Fruit fly (Drosophila melanogaster) whole organism, embryonic: ENCODE results near the gene Swip-1.

Experiments
- B-H1 ChIP-seq: fragments of 200-800 bp; sonication (Bioruptor generic); IDR thresholded peaks from 3 replicates; pipeline ENCODE4 v1.3.6; 2022; ENCODE audit warnings: missing biosample characterization, missing genetic modification characterization
- BEAF-32 ChIP-seq: fragments of 200-800 bp; sonication (Bioruptor generic); optimal IDR thresholded peaks from 3 replicates; lab custom pipeline; 2017; ENCODE audit warnings: missing biosample characterization, missing genetic modification characterization, mild to moderate bottlenecking, moderate library complexity, missing genetic modification reagents
- BtbVII ChIP-seq: fragments of 200-800 bp; sonication (Bioruptor generic); optimal IDR thresholded peaks from 3 replicates; lab custom pipeline; 2017; ENCODE audit warnings: missing biosample characterization, mild to moderate bottlenecking, missing genetic modification characterization
- CG10209 ChIP-seq: fragments of 200-800 bp; sonication (Bioruptor generic); optimal IDR thresholded peaks from 3 replicates; lab custom pipeline; 2017; ENCODE audit warnings: missing biosample characterization, mild to moderate bottlenecking, missing genetic modification characterization, missing genetic modification reagents
- CG10267 ChIP-seq: fragments of 200-800 bp; sonication (Bioruptor generic); optimal IDR thresholded peaks from 2 replicates; lab custom pipeline; 2018; ENCODE audit warnings: missing biosample characterization, mild to moderate bottlenecking, missing genetic modification characterization, moderate library complexity
- CG10543 ChIP-seq: fragments of 200-800 bp; sonication (Bioruptor generic); optimal IDR thresholded peaks from 3 replicates; lab custom pipeline; 2017; ENCODE audit warnings: missing biosample characterization, mild to moderate bottlenecking, missing genetic modification characterization, moderate library complexity
- CG15011 ChIP-seq: fragments of 200-800 bp; sonication (Bioruptor generic); optimal IDR thresholded peaks from 3 replicates; lab custom pipeline; 2018; ENCODE audit warnings: missing biosample characterization, mild to moderate bottlenecking, missing genetic modification characterization
- CG1529 ChIP-seq: fragments of 200-800 bp; sonication (Bioruptor generic); optimal IDR thresholded peaks from 3 replicates; lab custom pipeline; 2018; ENCODE audit warnings: missing biosample characterization, missing genetic modification characterization
- CG15514 ChIP-seq: fragments of 200-800 bp; sonication (Bioruptor generic); optimal IDR thresholded peaks from 3 replicates; lab custom pipeline; 2017; ENCODE audit warnings: missing biosample characterization, missing genetic modification characterization, mild to moderate bottlenecking, moderate library complexity, missing genetic modification reagents
- CG17328 ChIP-seq: fragments of 200-800 bp; sonication (Bioruptor generic); IDR thresholded peaks from 2 replicates; pipeline ENCODE4 v1.3.6; 2022; ENCODE audit warnings: missing biosample characterization, missing genetic modification characterization
- CG18599 ChIP-seq: fragments of 200-800 bp; sonication (Bioruptor generic); optimal IDR thresholded peaks from 3 replicates; lab custom pipeline; 2017; ENCODE audit warnings: missing biosample characterization, missing genetic modification characterization, mild to moderate bottlenecking, moderate library complexity, missing genetic modification reagents
- CG2116 ChIP-seq: fragments of 200-800 bp; sonication (Bioruptor generic); optimal IDR thresholded peaks from 3 replicates; lab custom pipeline; 2018; ENCODE audit warnings: missing biosample characterization, mild to moderate bottlenecking, missing genetic modification characterization
- CG31224 ChIP-seq: fragments of 200-800 bp; sonication (Bioruptor generic); IDR thresholded peaks from 2 replicates; pipeline ENCODE4 v1.3.6; 2022; ENCODE audit warnings: missing biosample characterization, missing genetic modification characterization
- CG31441 ChIP-seq: fragments of 200-800 bp; sonication (Bioruptor generic); IDR thresholded peaks from 2 replicates; pipeline ENCODE4 v1.3.6; 2022; ENCODE audit warnings: missing biosample characterization, missing genetic modification characterization
- CG32532 ChIP-seq: fragments of 200-800 bp; sonication (Bioruptor generic); IDR thresholded peaks from 2 replicates; pipeline ENCODE4 v1.3.6; 2022; ENCODE audit warnings: missing biosample characterization, missing genetic modification characterization
- CG34376 ChIP-seq: fragments of 200-800 bp; sonication (Bioruptor generic); optimal IDR thresholded peaks from 2 replicates; lab custom pipeline; 2018; ENCODE audit warnings: missing biosample characterization, mild to moderate bottlenecking, missing genetic modification characterization
- CG7745 ChIP-seq: fragments of 200-800 bp; sonication (Bioruptor generic); optimal IDR thresholded peaks from 2 replicates; lab custom pipeline; 2018; ENCODE audit warnings: missing biosample characterization, mild to moderate bottlenecking, missing genetic modification characterization, moderate library complexity
- CG7839 ChIP-seq: fragments of 200-800 bp; sonication (Bioruptor generic); optimal IDR thresholded peaks from 3 replicates; lab custom pipeline; 2018; ENCODE audit warnings: missing biosample characterization, mild to moderate bottlenecking, missing genetic modification characterization, moderate library complexity
- CG7928 ChIP-seq: fragments of 200-800 bp; sonication (Bioruptor generic); optimal IDR thresholded peaks from 2 replicates; lab custom pipeline; 2017; ENCODE audit warnings: missing biosample characterization, mild to moderate bottlenecking, missing genetic modification characterization
- CG8290 ChIP-seq, 3 experiments: fragments of 200-800 bp; sonication (Bioruptor generic); optimal IDR thresholded peaks; 2 replicates each; lab custom pipeline; 2016 to 2019; ENCODE audit warnings: missing biosample characterization in 3 of 3, missing genetic modification characterization in 3 of 3, mild to moderate bottlenecking in 2 of 3, moderate library complexity in 1 of 3
- CG9727 ChIP-seq: fragments of 200-800 bp; sonication (Bioruptor generic); optimal IDR thresholded peaks from 3 replicates; lab custom pipeline; 2017; ENCODE audit warnings: missing biosample characterization, mild to moderate bottlenecking, missing genetic modification characterization
- CG9817 ChIP-seq: fragments of 200-800 bp; sonication (Bioruptor generic); optimal IDR thresholded peaks from 2 replicates; lab custom pipeline; 2018; ENCODE audit warnings: missing biosample characterization, mild to moderate bottlenecking, missing genetic modification characterization, moderate library complexity
- D19A ChIP-seq: fragments of 200-800 bp; optimal IDR thresholded peaks from 3 replicates; lab custom pipeline; 2019; ENCODE audit warnings: missing biosample characterization, mild to moderate bottlenecking, missing genetic modification characterization, moderate library complexity
- Ets65A ChIP-seq: fragments of 200-800 bp; sonication (Bioruptor generic); peaks from one replicate; lab custom pipeline; 2016; ENCODE audit warnings: missing biosample characterization, missing genetic modification characterization
- GATAe ChIP-seq: fragments of 200-800 bp; sonication (Bioruptor generic); conservative IDR thresholded peaks from 2 replicates; pipeline ENCODE4 v1.3.6; 2022; ENCODE audit warnings: missing biosample characterization, missing genetic modification characterization
- Gsc ChIP-seq: fragments of 200-800 bp; sonication (Bioruptor generic); IDR thresholded peaks from 2 replicates; pipeline ENCODE4 v1.3.6; 2022; ENCODE audit warnings: missing biosample characterization, missing genetic modification characterization
- HLH3B ChIP-seq: fragments of 200-800 bp; sonication (Bioruptor generic); IDR thresholded peaks from 2 replicates; pipeline ENCODE4 v1.3.6; 2022; ENCODE audit warnings: missing biosample characterization, missing genetic modification characterization
- HLHmδ ChIP-seq: fragments of 200-800 bp; sonication (Bioruptor generic); optimal IDR thresholded peaks from 2 replicates; lab custom pipeline; 2018; ENCODE audit warnings: missing biosample characterization, mild to moderate bottlenecking, missing genetic modification characterization, moderate library complexity
- Hey ChIP-seq: fragments of 200-800 bp; sonication (Bioruptor generic); optimal IDR thresholded peaks from 3 replicates; lab custom pipeline; 2018; ENCODE audit warnings: missing biosample characterization, mild to moderate bottlenecking, missing genetic modification characterization
- HmgZ ChIP-seq: fragments of 200-800 bp; sonication (Bioruptor generic); optimal IDR thresholded peaks from 2 replicates; lab custom pipeline; 2018; ENCODE audit warnings: missing biosample characterization, mild to moderate bottlenecking, missing genetic modification characterization
- Kr ChIP-seq: fragments of 200-800 bp; sonication (Bioruptor generic); optimal IDR thresholded peaks from 2 replicates; lab custom pipeline; 2017; ENCODE audit warnings: missing biosample characterization, mild to moderate bottlenecking, missing genetic modification characterization
- MBD-R2 ChIP-seq: fragments of 200-800 bp; sonication (Bioruptor generic); IDR thresholded peaks from 2 replicates; pipeline ENCODE4 v1.3.6; 2022; ENCODE audit warnings: missing biosample characterization, missing genetic modification characterization
- Meics ChIP-seq: fragments of 200-800 bp; sonication (Bioruptor generic); optimal IDR thresholded peaks from 2 replicates; lab custom pipeline; 2017; ENCODE audit warnings: missing biosample characterization, mild to moderate bottlenecking, missing genetic modification characterization
- Pdp1 ChIP-seq, 2 experiments: fragments of 200-800 bp; sonication (Bioruptor generic); optimal IDR thresholded peaks; 3 replicates each; lab custom pipeline; 2016; ENCODE audit warnings: missing biosample characterization in 2 of 2, missing genetic modification characterization in 2 of 2, mild to moderate bottlenecking in 1 of 2, moderate library complexity in 1 of 2
- Sox100B ChIP-seq: fragments of 200-800 bp; sonication (Bioruptor generic); optimal IDR thresholded peaks from 3 replicates; lab custom pipeline; 2018; ENCODE audit warnings: missing biosample characterization, mild to moderate bottlenecking, missing genetic modification characterization
- Sry-β ChIP-seq: fragments of 200-800 bp; sonication (Bioruptor generic); optimal IDR thresholded peaks from 2 replicates; lab custom pipeline; 2018; ENCODE audit warnings: missing biosample characterization, mild to moderate bottlenecking, missing genetic modification characterization, moderate library complexity
- dm ChIP-seq: fragments of 200-800 bp; sonication (Bioruptor generic); optimal IDR thresholded peaks from 3 replicates; lab custom pipeline; 2016; ENCODE audit warnings: missing biosample characterization, missing genetic modification characterization
- exex ChIP-seq: fragments of 200-800 bp; sonication (Bioruptor generic); optimal IDR thresholded peaks from 4 replicates; lab custom pipeline; 2018; ENCODE audit warnings: missing biosample characterization, mild to moderate bottlenecking, missing genetic modification characterization, moderate library complexity
- grn ChIP-seq: fragments of 200-800 bp; sonication (Bioruptor generic); optimal IDR thresholded peaks from 3 replicates; lab custom pipeline; 2017; ENCODE audit warnings: missing biosample characterization, missing genetic modification characterization
- hb ChIP-seq: fragments of 200-800 bp; sonication (Bioruptor generic); IDR thresholded peaks from 3 replicates; pipeline ENCODE4 v1.3.6; 2022; ENCODE audit warnings: missing biosample characterization, missing genetic modification characterization; ENCODE audit not compliant: partially characterized antibody
- mirr ChIP-seq: fragments of 200-800 bp; sonication (Bioruptor generic); optimal IDR thresholded peaks from 3 replicates; lab custom pipeline; 2018; ENCODE audit warnings: missing biosample characterization, mild to moderate bottlenecking, missing genetic modification characterization
- pros ChIP-seq: fragments of 200-800 bp; sonication (Bioruptor generic); optimal IDR thresholded peaks from 3 replicates; lab custom pipeline; 2019; ENCODE audit warnings: missing biosample characterization, mild to moderate bottlenecking, missing genetic modification characterization, moderate library complexity
- sd ChIP-seq: fragments of 200-800 bp; sonication (Bioruptor generic); optimal IDR thresholded peaks from 3 replicates; lab custom pipeline; 2018; ENCODE audit warnings: missing biosample characterization, mild to moderate bottlenecking, missing genetic modification characterization, moderate library complexity
- slp2 ChIP-seq: fragments of 200-800 bp; sonication (Bioruptor generic); optimal IDR thresholded peaks from 2 replicates; lab custom pipeline; 2016; ENCODE audit warnings: missing biosample characterization, missing genetic modification characterization
- sug ChIP-seq: fragments of 200-800 bp; optimal IDR thresholded peaks from 2 replicates; lab custom pipeline; 2019; ENCODE audit warnings: missing biosample characterization, mild to moderate bottlenecking, missing genetic modification characterization, moderate library complexity
- tna ChIP-seq: fragments of 200-800 bp; sonication (Bioruptor generic); IDR thresholded peaks from 2 replicates; pipeline ENCODE4 v1.3.6; 2022; ENCODE audit warnings: missing biosample characterization, missing genetic modification characterization; ENCODE audit not compliant: partially characterized antibody
- unpg ChIP-seq: fragments of 200-800 bp; sonication (Bioruptor generic); optimal IDR thresholded peaks from 3 replicates; lab custom pipeline; 2018; ENCODE audit warnings: missing biosample characterization, mild to moderate bottlenecking, missing genetic modification characterization, moderate library complexity
- zen ChIP-seq: fragments of 200-800 bp; sonication (Bioruptor generic); optimal IDR thresholded peaks from 3 replicates; lab custom pipeline; 2018; ENCODE audit warnings: missing biosample characterization, mild to moderate bottlenecking, missing genetic modification characterization, moderate library complexity

Swip-1 gene

dm6 chr2L:18967897-18968296 is 19.2 kb downstream of the Swip-1 start:
- TF ChIP-seq BtbVII (peak; percentile 27), dm (GFP tag; lab: Kevin White, UChicago) (no peak), CG10209 (GFP tag; lab: Kevin White, UChicago) (no peak), Kr (peak; percentile 46), grn (GFP tag; lab: Kevin White, UChicago) (peak; percentile 35), CG9727 (GFP tag; lab: Kevin White, UChicago) (no peak), CG18599 (GFP tag; lab: Kevin White, UChicago) (peak; percentile 8), pros (GFP tag; lab: Kevin White, UChicago) (no peak), CG15514 (GFP tag; lab: Kevin White, UChicago) (no peak), sug (peak; percentile 37), Pdp1 (GFP tag; optimal IDR thresholded peaks at IDR 0.05; lab: Kevin White, UChicago) (peak in 1 of 2 experiments; percentile 11), CG15011 (GFP tag; lab: Kevin White, UChicago) (no peak), Ets65A (GFP tag; lab: Kevin White, UChicago) (no peak), CG32532 (peak; percentile 14; the same call in 1 of the 2 replicates), D19A (tag; lab: Kevin White, UChicago) (peak; percentile 15), HmgZ (tag; lab: Kevin White, UChicago) (peak; percentile 36), CG10543 (GFP tag; lab: Kevin White, UChicago) (peak; percentile 33), Hey (tag; lab: Kevin White, UChicago) (peak; percentile 87), CG8290 (GFP tag; optimal IDR thresholded peaks at IDR 0.05; lab: Kevin White, UChicago) (no peak), CG8290 (tag; optimal IDR thresholded peaks at IDR 0.05; lab: Kevin White, UChicago) (peak in 1 of 2 experiments; percentile 28), GATAe (GFP tag; lab: Robert Waterston, UW) (peak; percentile 74), mirr (GFP tag; lab: Kevin White, UChicago) (peak; percentile 12), CG1529 (GFP tag; lab: Kevin White, UChicago) (peak; percentile 69), exex (tag; lab: Kevin White, UChicago) (peak; percentile 68), CG34376 (GFP tag; lab: Kevin White, UChicago) (peak; percentile 8), HLH3B (GFP tag; lab: Robert Waterston, UW) (0 out of 2 replicates have a peak, but pooled peaks have one; percentile 21), Gsc (no peak)
- TF ChIP-seq, all 482 proteins: peak for 18

- TF ChIP-seq Sox100B: peak; percentile 26
- TF ChIP-seq CG10267 (tag; lab: Kevin White, UChicago): peak; percentile 3
- peak; percentile 54 for TF ChIP-seq CG7839 (tag; lab: Kevin White, UChicago)
- TF ChIP-seq BtbVII: peak; percentile 52
- TF ChIP-seq tna (GFP tag; lab: Robert Waterston, UW): no peak
- TF ChIP-seq CG7745 (tag; lab: Kevin White, UChicago): no peak
- TF ChIP-seq CG31224 (GFP tag; lab: Robert Waterston, UW): peak; percentile 62
- no peak for TF ChIP-seq CG17328 (GFP tag; lab: Robert Waterston, UW)
- TF ChIP-seq HLHmδ: no peak
- no peak for TF ChIP-seq Sry-β (GFP tag; lab: Kevin White, UChicago)
- TF ChIP-seq sd: no peak
- TF ChIP-seq BEAF-32 (GFP tag; lab: Kevin White, UChicago): no peak
- no peak for TF ChIP-seq mirr (GFP tag; lab: Kevin White, UChicago)
- TF ChIP-seq Gsc: no peak
- peak; percentile 29; the same call in 1 of the 2 replicates for TF ChIP-seq MBD-R2 (GFP tag; lab: Robert Waterston, UW)
- peak; percentile 9; the same call in 1 of the 2 replicates for TF ChIP-seq CG31441
- TF ChIP-seq B-H1 (GFP tag; lab: Robert Waterston, UW): 0 out of 3 replicates have a peak, but pooled peaks have one; percentile 20
- no peak for TF ChIP-seq hb (GFP tag; lab: Robert Waterston, UW)
- no peak for TF ChIP-seq CG15011 (GFP tag; lab: Kevin White, UChicago)
- peak; percentile 25 for TF ChIP-seq CG2116 (GFP tag; lab: Kevin White, UChicago)
- TF ChIP-seq zen: no peak
- no peak for TF ChIP-seq slp2 (GFP tag; lab: Kevin White, UChicago)
- peak; percentile 51 for TF ChIP-seq CG9817 (tag; lab: Kevin White, UChicago)
- TF ChIP-seq Meics (GFP tag; lab: Kevin White, UChicago): peak; percentile 74
- peak; percentile 26 for TF ChIP-seq unpg (GFP tag; lab: Kevin White, UChicago)
- no peak for TF ChIP-seq CG7928 (GFP tag; lab: Kevin White, UChicago)
Measured at dm6 chr2L:18966844-18967243, 20.2 kb downstream of the Swip-1 start.
